Worm (Caenorhabditis elegans): ENCODE measurements around the gene unc-45.

ce11 chrIII:535266-536107 is 44.1 kb downstream of the unc-45 start:
- TF ChIP-seq unc-55 (GFP tag; optimal IDR thresholded peaks at IDR 0.05) (no peak), ama-1 (optimal IDR thresholded peaks at IDR 0.05) (no peak), ets-4 (tag; optimal IDR thresholded peaks at IDR 0.05) (peak; percentile 30), unc-3 (GFP tag; conservative IDR thresholded peaks at IDR 0.05) (peak; percentile 23; the same call in 1 of the 2 replicates), unc-3 (tag; optimal IDR thresholded peaks at IDR 0.05) (peak; percentile 67), pqm-1 (tag; optimal IDR thresholded peaks at IDR 0.05) (no peak), sox-4 (tag; optimal IDR thresholded peaks at IDR 0.05) (peak; percentile 53), ceh-24 (tag; optimal IDR thresholded peaks at IDR 0.05) (peak; percentile 50), unc-86 (tag; optimal IDR thresholded peaks at IDR 0.05) (peak; percentile 52), lim-6 (tag; optimal IDR thresholded peaks at IDR 0.05) (peak; percentile 22), pha-4 (tag; optimal IDR thresholded peaks at IDR 0.05) (no peak), odd-2 (tag; optimal IDR thresholded peaks at IDR 0.05) (no peak), sdc-2 (tag; optimal IDR thresholded peaks at IDR 0.05) (peak; percentile 8), pha-2 (tag; optimal IDR thresholded peaks at IDR 0.05) (peak; percentile 67)
